Worm (Caenorhabditis elegans): Measurements from ENCODE around the gene ZK1307.3.

Gene ZK1307.3

ce11 chrII:9686663-9687193 lies 33.9 kb upstream of the ZK1307.3 start, which contains the start of gene ZK1320.9 (continued):
- TF ChIP-seq daf-12 (tag; optimal IDR thresholded peaks at IDR 0.05) (no peak), nhr-76 (tag; optimal IDR thresholded peaks at IDR 0.05) (peak; percentile 76), ztf-7 (tag; optimal IDR thresholded peaks at IDR 0.05) (no peak), hlh-30 (tag; optimal IDR thresholded peaks at IDR 0.05; ENCODE audit: insufficient read depth) (peak; percentile 48), daf-16 (GFP tag; optimal IDR thresholded peaks at IDR 0.05) (no peak), daf-16 (tag; optimal IDR thresholded peaks at IDR 0.05) (peak; percentile 54)

- TF ChIP-seq unc-62 (GFP tag; optimal IDR thresholded peaks at IDR 0.05 in 1 of 2) = peak in 1 of 2 experiments; percentile 52
- TF ChIP-seq unc-62 (tag; optimal IDR thresholded peaks at IDR 0.05) = no peak
- TF ChIP-seq T26A8.4 (GFP tag; IDR thresholded peaks at IDR 0.05) = 0 out of 2 replicates have a peak, but pooled peaks have one; percentile 24
- TF ChIP-seq lin-1 (GFP tag; IDR thresholded peaks at IDR 0.05) = no peak
These were observed 31.4 kb upstream of the ZK1307.3 start for ce11 chrII:9684175-9684574.

ce11 chrII:9682044-9682443 lies 29.2 kb upstream of the ZK1307.3 start:
- TF ChIP-seq fkh-10 (GFP tag; optimal IDR thresholded peaks at IDR 0.05) (peak; percentile 18), tra-1 (GFP tag; IDR thresholded peaks at IDR 0.05) (no peak), rbr-2 (tag; optimal IDR thresholded peaks at IDR 0.05) (no peak), dpl-1 (GFP tag; optimal IDR thresholded peaks at IDR 0.05) (no peak), nhr-25 (tag; optimal IDR thresholded peaks at IDR 0.05; ENCODE audit: borderline replicate concordance, insufficient read depth) (no peak), madf-9 (GFP tag; conservative IDR thresholded peaks at IDR 0.05) (no peak)

ce11 chrII:9680493-9680892 lies 27.7 kb upstream of the ZK1307.3 start, which contains the start of gene ZK1320.13:
Gene ZK1320.13 (plus strand): TSS chrII:9680793.
- no peak for TF ChIP-seq dmd-8 (GFP tag; IDR thresholded peaks at IDR 0.05)
- TF ChIP-seq ztf-7 (tag; optimal IDR thresholded peaks at IDR 0.05) = no peak
- TF ChIP-seq F44E2.7 (GFP tag; IDR thresholded peaks at IDR 0.05) = no peak
- TF ChIP-seq ceh-82 (tag; optimal IDR thresholded peaks at IDR 0.05) = no peak
- no peak for TF ChIP-seq daf-16 (GFP tag; optimal IDR thresholded peaks at IDR 0.05)
- TF ChIP-seq daf-16 (tag; optimal IDR thresholded peaks at IDR 0.05) = no peak
- no peak for TF ChIP-seq vab-7 (GFP tag; IDR thresholded peaks at IDR 0.05)
- TF ChIP-seq T20F7.1 (GFP tag; optimal IDR thresholded peaks at IDR 0.05) = no peak
- TF ChIP-seq rbr-2 (tag; optimal IDR thresholded peaks at IDR 0.05) = no peak
- TF ChIP-seq mxl-2 (GFP tag; conservative IDR thresholded peaks at IDR 0.05) = no peak
- TF ChIP-seq daf-12 (tag; optimal IDR thresholded peaks at IDR 0.05) = no peak
- TF ChIP-seq nhr-42 (GFP tag; IDR thresholded peaks at IDR 0.05) = no peak
- TF ChIP-seq zfp-3 (GFP tag; conservative IDR thresholded peaks at IDR 0.05) = no peak
- no peak for TF ChIP-seq php-3 (GFP tag; IDR thresholded peaks at IDR 0.05)
- no peak for TF ChIP-seq mes-2 (tag; optimal IDR thresholded peaks at IDR 0.05; ENCODE audit: poor library complexity, severe bottlenecking)
- TF ChIP-seq dve-1 (tag; optimal IDR thresholded peaks at IDR 0.05; ENCODE audit: insufficient read depth) = no peak
- no peak for TF ChIP-seq nhr-41 (GFP tag; IDR thresholded peaks at IDR 0.05)

ce11 chrII:9679842-9680241 lies 27.0 kb upstream of the ZK1307.3 start:
- TF ChIP-seq lsy-2 (tag; optimal IDR thresholded peaks at IDR 0.05) (peak in 1 of 2 experiments; percentile 5), hlh-11 (tag; optimal IDR thresholded peaks at IDR 0.05) (no peak), mep-1 (tag; optimal IDR thresholded peaks at IDR 0.05) (no peak), nhr-76 (tag; optimal IDR thresholded peaks at IDR 0.05) (no peak), aha-1 (tag) (peak; percentile 7), hmg-1.1 (GFP tag; IDR thresholded peaks at IDR 0.05) (0 out of 2 replicates have a peak, but pooled peaks have one; percentile 28), T26A8.4 (GFP tag; IDR thresholded peaks at IDR 0.05) (no peak)

Measured in whole organism, L4 larva.